Fruit fly (Drosophila melanogaster) S2 (cell line): ENCODE results near the gene CG15283.

Experiments
- CG8478 ChIP-seq: fragments of >200 bp; optimal IDR thresholded peaks from 2 replicates; lab custom pipeline; 2018
- CTCF ChIP-seq, 2 experiments: fragments of >200 bp; optimal IDR thresholded peaks; 2 replicates each; lab custom pipeline; 2018

DNA sequence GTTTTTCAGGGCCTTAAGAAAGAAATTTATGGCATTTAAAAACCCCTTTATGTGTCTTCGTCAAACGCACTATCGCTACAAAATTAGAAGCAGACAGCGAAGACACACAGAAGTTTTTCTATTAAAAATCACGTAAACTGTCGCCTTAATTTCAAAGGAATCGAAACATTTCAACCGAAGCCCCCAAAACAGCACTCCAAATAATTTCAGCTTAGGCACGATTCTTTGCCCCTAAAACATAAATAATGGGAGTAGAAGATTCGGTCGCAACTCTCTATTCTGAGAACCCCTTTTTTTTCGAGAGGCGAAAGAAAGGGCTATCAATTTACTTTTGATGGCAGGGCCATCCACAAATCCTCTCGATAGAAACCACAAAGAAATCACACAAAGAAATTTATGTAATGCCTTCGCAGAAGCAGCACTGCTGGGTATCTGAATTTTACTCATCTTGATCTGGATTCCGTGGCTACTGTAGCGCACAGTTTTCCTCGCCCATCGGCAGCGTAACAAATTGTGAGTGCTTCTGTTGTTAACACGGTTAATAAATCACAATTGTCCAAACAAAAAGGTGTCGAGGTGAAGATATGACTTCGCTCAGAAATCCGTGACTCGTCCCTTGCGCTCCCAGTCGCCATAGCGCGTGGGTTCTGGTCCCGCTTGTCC, 705 bp downstream of the CG15283 start:
- no peak for TF ChIP-seq CG8478 (lab: Kevin White, UChicago)
- TF ChIP-seq CTCF (optimal IDR thresholded peaks at IDR 0.05; lab: Kevin White, UChicago) = no peak
